Worm (Caenorhabditis elegans): Measurements from ENCODE around the gene Y57G11C.33.

The Y57G11C.33 gene

DNA sequence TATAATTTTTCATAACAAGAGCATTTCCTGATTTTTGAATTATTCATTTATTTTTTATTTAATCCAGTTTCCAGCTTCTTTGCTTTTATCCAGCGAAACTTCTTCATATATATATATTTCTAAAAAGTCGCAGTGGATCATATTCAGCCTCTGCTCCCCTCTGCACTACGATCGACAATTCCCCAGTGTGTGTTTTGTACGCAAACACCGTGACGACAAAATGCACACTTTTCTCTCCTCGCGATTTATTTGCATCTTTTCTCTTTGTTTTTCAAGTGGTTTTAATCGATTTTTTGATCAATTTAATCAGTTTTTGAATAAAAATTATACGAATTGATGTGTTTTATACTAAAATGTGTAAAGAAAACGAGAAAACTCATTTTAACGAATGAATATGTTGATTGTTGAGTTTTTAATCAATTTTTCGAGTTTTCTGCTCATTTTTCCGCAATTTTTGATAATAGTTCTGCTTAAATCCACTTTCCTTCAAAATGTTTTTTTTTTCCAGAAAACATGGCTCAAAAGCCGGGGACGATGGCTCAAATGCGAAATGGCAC, at the start of gene Y57G11C.33:
Gene Y57G11C.33, plus strand, starts transcription at position 507 of the 557 bp plus-strand sequence.
- TF ChIP-seq F13C5.2 (tag; optimal IDR thresholded peaks at IDR 0.05) (peak; percentile 14), ets-7 (tag; optimal IDR thresholded peaks at IDR 0.05) (no peak)

DNA sequence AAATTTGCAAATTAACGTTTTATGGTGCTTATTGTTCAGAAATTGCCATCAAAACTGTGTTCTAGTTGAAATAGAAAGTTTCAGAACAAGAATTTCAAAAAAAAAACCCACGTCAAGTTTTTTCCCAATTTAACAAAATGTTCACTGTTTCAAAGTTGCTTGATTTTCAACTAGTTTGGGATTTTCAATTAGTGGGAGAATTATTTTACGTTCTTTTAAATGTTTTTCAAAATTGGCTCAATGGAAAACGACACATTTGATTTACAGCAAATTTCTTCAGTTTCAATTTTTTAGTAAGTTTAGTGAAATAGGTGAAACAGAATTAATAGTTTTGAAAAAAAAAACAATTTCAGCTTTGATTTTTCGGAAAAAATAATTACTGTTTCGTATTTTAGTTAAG, 48.3 kb upstream of the Y57G11C.33 start:
- TF ChIP-seq tbx-37 (GFP tag; conservative IDR thresholded peaks at IDR 0.05) (no peak), F13C5.2 (tag; optimal IDR thresholded peaks at IDR 0.05) (no peak), hnd-1 (tag; optimal IDR thresholded peaks at IDR 0.05) (no peak), ets-7 (tag; optimal IDR thresholded peaks at IDR 0.05) (no peak), hmbx-1 (tag; optimal IDR thresholded peaks at IDR 0.05) (no peak), pes-1 (GFP tag; IDR thresholded peaks at IDR 0.05) (no peak), ceh-13 (GFP tag; optimal IDR thresholded peaks at IDR 0.05) (no peak), ama-1 (optimal IDR thresholded peaks at IDR 0.05) (no peak), ceh-36 (tag; optimal IDR thresholded peaks at IDR 0.05) (no peak), sea-1 (GFP tag; conservative IDR thresholded peaks at IDR 0.05) (no peak)

DNA sequence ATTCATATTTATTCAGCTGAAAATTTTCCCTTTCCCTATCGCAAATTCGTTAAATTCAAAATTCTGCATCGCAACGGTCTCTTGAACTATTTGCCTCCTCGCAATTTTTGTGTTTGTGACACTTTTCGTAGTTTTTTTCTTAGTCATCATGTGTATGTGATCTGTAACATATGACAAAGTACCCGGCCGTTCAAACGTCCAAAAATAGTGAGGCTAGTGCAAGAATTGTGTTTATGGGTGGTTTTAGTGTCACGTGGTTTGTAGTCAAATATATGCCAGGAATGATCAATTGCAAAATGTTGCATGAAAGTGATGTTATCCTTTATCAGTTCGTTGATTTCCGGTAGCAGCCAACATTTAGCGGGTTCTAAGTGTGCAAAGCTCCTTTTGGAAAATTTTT, 47.1 kb upstream of the Y57G11C.33 start:
- TF ChIP-seq hmbx-1 (tag; optimal IDR thresholded peaks at IDR 0.05) (no peak), F13C5.2 (tag; optimal IDR thresholded peaks at IDR 0.05) (no peak), flt-1 (GFP tag; IDR thresholded peaks at IDR 0.05) (no peak), tra-4 (tag; optimal IDR thresholded peaks at IDR 0.05) (no peak), hnd-1 (tag; optimal IDR thresholded peaks at IDR 0.05) (no peak), ceh-36 (tag; optimal IDR thresholded peaks at IDR 0.05) (no peak), ceh-13 (GFP tag; optimal IDR thresholded peaks at IDR 0.05) (no peak), aly-1 (tag; optimal IDR thresholded peaks at IDR 0.05) (no peak), tbx-11 (GFP tag; IDR thresholded peaks at IDR 0.05) (no peak), B0310.2 (tag; optimal IDR thresholded peaks at IDR 0.05) (no peak), ets-7 (tag; optimal IDR thresholded peaks at IDR 0.05) (no peak), ama-1 (optimal IDR thresholded peaks at IDR 0.05) (no peak), sea-1 (GFP tag; conservative IDR thresholded peaks at IDR 0.05) (no peak), hmg-4 (GFP tag; optimal IDR thresholded peaks at IDR 0.05) (no peak), tbx-37 (GFP tag; conservative IDR thresholded peaks at IDR 0.05) (no peak), pes-1 (GFP tag; IDR thresholded peaks at IDR 0.05) (no peak), scrt-1 (GFP tag; IDR thresholded peaks at IDR 0.05) (no peak)

DNA sequence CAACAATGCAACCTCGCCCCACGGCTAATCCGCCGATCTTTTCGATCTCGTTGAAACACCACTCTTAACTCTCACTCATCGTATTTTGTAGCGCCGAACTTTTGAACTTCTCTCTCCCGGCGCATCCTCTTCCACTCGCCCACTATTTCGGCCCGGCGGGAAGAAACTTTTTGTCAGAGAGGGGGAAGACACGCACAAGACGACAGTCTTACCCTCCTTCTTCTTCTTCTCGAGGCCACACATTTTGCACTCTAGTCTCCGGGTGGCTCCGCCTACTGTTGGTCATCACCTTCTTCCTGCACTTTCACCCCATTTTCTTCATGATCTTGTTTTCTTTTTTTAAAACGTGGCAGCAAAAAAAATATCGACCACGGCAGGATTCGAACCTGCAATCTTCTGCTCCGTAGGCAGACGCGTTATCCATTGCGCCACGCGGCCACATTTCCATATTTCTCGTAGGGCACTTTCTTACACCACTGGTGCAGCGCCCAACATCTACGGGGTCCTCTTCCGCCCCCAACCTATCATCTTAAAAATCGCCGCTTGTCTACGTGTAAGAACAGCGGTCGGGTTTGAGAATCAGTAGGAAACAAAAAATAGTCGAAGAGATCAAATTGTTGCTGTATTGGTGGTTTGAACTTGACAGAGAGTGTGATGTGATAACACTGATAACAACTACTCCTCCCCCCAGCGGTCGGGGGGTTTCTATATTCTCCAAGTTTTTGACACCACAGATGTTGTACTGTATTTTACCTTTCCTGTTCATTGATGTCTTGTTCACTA, 45.7 kb upstream of the Y57G11C.33 start:
- TF ChIP-seq pes-1 (GFP tag; IDR thresholded peaks at IDR 0.05) = peak; percentile 18; the same call in 1 of the 2 replicates
- TF ChIP-seq ceh-36 (tag; optimal IDR thresholded peaks at IDR 0.05) = no peak

DNA sequence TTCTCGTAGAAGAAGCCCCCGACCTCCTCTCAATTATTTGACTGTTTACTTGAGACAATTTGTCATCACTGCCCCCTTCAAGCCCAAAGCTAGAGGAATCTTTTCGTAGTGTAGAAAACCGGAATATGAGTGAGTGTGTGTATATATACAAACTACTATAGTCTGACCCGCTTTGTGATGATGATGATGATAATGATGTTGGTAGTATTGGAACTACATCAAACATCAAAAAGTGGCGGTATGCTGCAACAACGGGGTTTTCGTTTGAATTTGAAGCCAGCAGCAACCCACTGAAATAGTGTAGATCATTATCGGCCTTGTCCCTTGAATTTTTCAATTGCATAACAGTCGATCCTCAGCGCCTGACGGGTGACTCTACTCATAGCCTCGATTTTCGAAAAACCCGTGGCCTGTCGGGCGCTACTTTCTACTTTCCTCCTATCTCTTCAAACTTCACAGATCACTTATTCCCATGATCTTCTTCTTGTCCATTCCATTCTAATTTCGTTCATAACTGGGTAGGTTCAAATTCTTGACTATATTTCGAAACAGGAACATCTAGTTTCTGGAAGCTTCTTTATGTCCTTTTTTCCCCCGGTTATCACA, 44.9 kb upstream of the Y57G11C.33 start:
- TF ChIP-seq ets-7 (tag; optimal IDR thresholded peaks at IDR 0.05) (no peak), ama-1 (optimal IDR thresholded peaks at IDR 0.05) (no peak), hmg-4 (GFP tag; optimal IDR thresholded peaks at IDR 0.05) (no peak), ceh-36 (tag; optimal IDR thresholded peaks at IDR 0.05) (no peak), tra-4 (tag; optimal IDR thresholded peaks at IDR 0.05) (no peak), hmbx-1 (tag; optimal IDR thresholded peaks at IDR 0.05) (no peak), pes-1 (GFP tag; IDR thresholded peaks at IDR 0.05) (no peak)

DNA sequence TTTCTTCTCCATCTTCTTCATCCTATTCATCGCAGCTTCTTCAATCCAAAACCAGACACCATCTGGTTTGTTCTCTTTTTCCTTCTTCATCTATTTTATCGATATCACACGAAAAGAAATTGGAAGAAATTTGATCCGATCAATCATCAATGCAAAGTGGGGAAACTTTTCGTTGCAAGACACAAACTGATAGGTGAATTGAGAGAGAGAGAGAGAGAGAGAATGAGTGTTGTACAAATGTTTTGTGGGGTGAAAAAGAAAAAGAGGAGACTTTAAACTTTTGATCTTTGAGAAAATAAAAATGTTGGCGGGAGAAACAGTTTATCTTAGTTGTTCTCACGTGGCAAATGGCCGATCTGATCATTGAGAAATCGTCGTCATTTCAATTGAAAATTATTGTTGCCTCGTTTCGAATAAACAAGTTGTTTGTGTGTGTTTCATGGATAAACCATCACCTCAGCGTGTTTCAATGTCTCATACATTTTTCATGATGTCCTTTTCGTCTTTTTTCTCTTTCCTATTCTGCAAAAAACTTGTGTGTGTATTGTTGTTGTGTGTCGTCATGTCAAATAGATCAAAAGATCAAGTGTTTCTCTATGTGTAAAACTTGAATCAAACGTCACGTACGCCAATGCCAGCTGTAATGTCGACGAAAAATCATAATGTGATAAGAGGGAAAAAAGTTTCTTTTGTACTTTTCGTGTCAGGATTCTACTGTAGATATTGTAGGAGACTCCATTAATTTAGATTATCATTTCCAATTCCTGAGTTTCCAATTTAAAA, 44.1 kb upstream of the Y57G11C.33 start:
- TF ChIP-seq flt-1 (GFP tag; IDR thresholded peaks at IDR 0.05) (no peak), ceh-36 (tag; optimal IDR thresholded peaks at IDR 0.05) (no peak), aly-1 (tag; optimal IDR thresholded peaks at IDR 0.05) (no peak), hnd-1 (tag; optimal IDR thresholded peaks at IDR 0.05) (no peak), sea-1 (GFP tag; conservative IDR thresholded peaks at IDR 0.05) (no peak), scrt-1 (GFP tag; IDR thresholded peaks at IDR 0.05) (no peak), pes-1 (GFP tag; IDR thresholded peaks at IDR 0.05) (no peak), B0310.2 (tag; optimal IDR thresholded peaks at IDR 0.05) (no peak), tbx-37 (GFP tag; conservative IDR thresholded peaks at IDR 0.05) (no peak), ama-1 (optimal IDR thresholded peaks at IDR 0.05) (no peak), ets-7 (tag; optimal IDR thresholded peaks at IDR 0.05) (no peak), F13C5.2 (tag; optimal IDR thresholded peaks at IDR 0.05) (no peak), ceh-13 (GFP tag; optimal IDR thresholded peaks at IDR 0.05) (no peak), tbx-11 (GFP tag; IDR thresholded peaks at IDR 0.05) (no peak), hmbx-1 (tag; optimal IDR thresholded peaks at IDR 0.05) (no peak), tra-4 (tag; optimal IDR thresholded peaks at IDR 0.05) (no peak), hmg-4 (GFP tag; optimal IDR thresholded peaks at IDR 0.05) (no peak)

DNA sequence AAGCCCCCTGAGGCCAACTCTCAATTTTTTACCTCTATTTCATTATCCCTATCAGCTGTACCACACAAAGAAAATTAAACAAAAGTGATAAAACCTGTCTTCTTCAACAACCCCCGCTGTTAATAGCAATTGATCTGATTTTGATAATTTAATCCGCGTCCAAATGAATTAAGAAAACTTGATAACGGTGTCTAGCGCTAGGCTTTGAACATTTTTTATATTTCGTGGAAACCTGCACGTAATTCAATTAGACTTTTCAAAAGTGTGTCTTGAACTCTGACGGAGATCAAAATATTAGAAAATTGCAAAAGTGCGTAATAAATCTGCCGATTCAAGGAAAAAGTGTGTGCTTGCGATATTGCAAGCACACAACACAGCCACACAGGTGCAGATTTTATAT, 43.5 kb upstream of the Y57G11C.33 start:
- no peak for TF ChIP-seq tbx-37 (GFP tag; conservative IDR thresholded peaks at IDR 0.05)
- TF ChIP-seq hnd-1 (tag; optimal IDR thresholded peaks at IDR 0.05) = no peak
- no peak for TF ChIP-seq ceh-13 (GFP tag; optimal IDR thresholded peaks at IDR 0.05)
- TF ChIP-seq ceh-36 (tag; optimal IDR thresholded peaks at IDR 0.05) = no peak
- no peak for TF ChIP-seq flt-1 (GFP tag; IDR thresholded peaks at IDR 0.05)
- TF ChIP-seq tra-4 (tag; optimal IDR thresholded peaks at IDR 0.05) = no peak
- no peak for TF ChIP-seq F13C5.2 (tag; optimal IDR thresholded peaks at IDR 0.05)
- no peak for TF ChIP-seq ets-7 (tag; optimal IDR thresholded peaks at IDR 0.05)
- TF ChIP-seq B0310.2 (tag; optimal IDR thresholded peaks at IDR 0.05) = no peak
- no peak for TF ChIP-seq hmbx-1 (tag; optimal IDR thresholded peaks at IDR 0.05)
- TF ChIP-seq aly-1 (tag; optimal IDR thresholded peaks at IDR 0.05) = no peak
- no peak for TF ChIP-seq sea-1 (GFP tag; conservative IDR thresholded peaks at IDR 0.05)
- no peak for TF ChIP-seq pes-1 (GFP tag; IDR thresholded peaks at IDR 0.05)
- TF ChIP-seq hmg-4 (GFP tag; optimal IDR thresholded peaks at IDR 0.05) = no peak
- TF ChIP-seq scrt-1 (GFP tag; IDR thresholded peaks at IDR 0.05) = no peak

Measured in whole organism, early embryonic.